Fruit fly (Drosophila melanogaster) whole organism, embryonic: Measurements from ENCODE around the gene PGRP-LF.

Experiments used
- Abd-B ChIP-seq: fragments of 200-800 bp; sonication (Bioruptor generic); optimal IDR thresholded peaks from 2 replicates; lab custom pipeline; 2018; ENCODE audit warnings: missing biosample characterization, mild to moderate bottlenecking, missing genetic modification characterization, moderate library complexity
- Atf-2 ChIP-seq: fragments of 200-800 bp; sonication (Bioruptor generic); optimal IDR thresholded peaks from 2 replicates; lab custom pipeline; 2016; ENCODE audit warnings: missing biosample characterization, missing genetic modification characterization
- CG10267 ChIP-seq: fragments of 200-800 bp; sonication (Bioruptor generic); optimal IDR thresholded peaks from 2 replicates; lab custom pipeline; 2018; ENCODE audit warnings: missing biosample characterization, mild to moderate bottlenecking, missing genetic modification characterization, moderate library complexity
- CG10431 ChIP-seq: fragments of 200-800 bp; sonication (Bioruptor generic); optimal IDR thresholded peaks from 3 replicates; lab custom pipeline; 2018; ENCODE audit warnings: missing biosample characterization, mild to moderate bottlenecking, missing genetic modification characterization
- CG11456 ChIP-seq: fragments of 200-800 bp; sonication (Bioruptor generic); IDR thresholded peaks from 3 replicates; pipeline ENCODE4 v1.3.6; 2022; ENCODE audit warnings: missing biosample characterization, missing genetic modification characterization
- CG11504 ChIP-seq: fragments of 200-800 bp; sonication (Bioruptor generic); optimal IDR thresholded peaks from 3 replicates; lab custom pipeline; 2019; ENCODE audit warnings: missing biosample characterization, mild to moderate bottlenecking, missing genetic modification characterization, moderate library complexity
- CG11695 ChIP-seq: fragments of 200-800 bp; sonication (Bioruptor generic); IDR thresholded peaks from 3 replicates; pipeline ENCODE4 v1.3.6; 2022; ENCODE audit warnings: missing biosample characterization, missing genetic modification characterization
- CG13424 ChIP-seq: fragments of 200-800 bp; sonication (Bioruptor generic); optimal IDR thresholded peaks from 2 replicates; lab custom pipeline; 2019; ENCODE audit warnings: missing biosample characterization, mild to moderate bottlenecking, missing genetic modification characterization, moderate library complexity
- CG15601 ChIP-seq: fragments of 200-800 bp; sonication (Bioruptor generic); optimal IDR thresholded peaks from 3 replicates; lab custom pipeline; 2019; ENCODE audit warnings: missing biosample characterization, mild to moderate bottlenecking, missing genetic modification characterization, moderate library complexity
- CG1602 ChIP-seq: fragments of 200-800 bp; sonication (Bioruptor generic); optimal IDR thresholded peaks from 3 replicates; lab custom pipeline; 2016; ENCODE audit warnings: missing biosample characterization, missing genetic modification characterization
- CG16815 ChIP-seq: fragments of 200-800 bp; sonication (Bioruptor generic); optimal IDR thresholded peaks from 3 replicates; lab custom pipeline; 2017; ENCODE audit warnings: missing biosample characterization, mild to moderate bottlenecking, missing genetic modification characterization
- CG30020 ChIP-seq: fragments of 200-800 bp; optimal IDR thresholded peaks from 2 replicates; lab custom pipeline; 2019; ENCODE audit warnings: missing biosample characterization, mild to moderate bottlenecking, missing genetic modification characterization, moderate library complexity
- CG30403 ChIP-seq: fragments of 200-800 bp; sonication (Bioruptor generic); optimal IDR thresholded peaks from 3 replicates; lab custom pipeline; 2016; ENCODE audit warnings: missing biosample characterization, missing genetic modification characterization
- CG3281 ChIP-seq: fragments of 200-800 bp; sonication (Bioruptor generic); optimal IDR thresholded peaks from 3 replicates; lab custom pipeline; 2017; ENCODE audit warnings: missing biosample characterization, mild to moderate bottlenecking, missing genetic modification characterization
- CG3726 ChIP-seq: fragments of 200-800 bp; sonication (Bioruptor generic); IDR thresholded peaks from 3 replicates; pipeline ENCODE4, ENCODE4 v1.3.6; 2022; ENCODE audit warnings: missing biosample characterization, missing genetic modification characterization
- CG42726 ChIP-seq: fragments of 200-800 bp; sonication (Bioruptor generic); IDR thresholded peaks from 2 replicates; pipeline ENCODE4 v1.3.6; 2022; ENCODE audit warnings: missing biosample characterization, missing genetic modification characterization; ENCODE audit not compliant: partially characterized antibody
- CG4360 ChIP-seq: fragments of 200-800 bp; sonication (Bioruptor generic); IDR thresholded peaks from 2 replicates; pipeline ENCODE4 v1.3.6; 2022; ENCODE audit warnings: missing biosample characterization, missing genetic modification characterization
- CG7271 ChIP-seq: fragments of 200-800 bp; sonication (Bioruptor generic); optimal IDR thresholded peaks from 2 replicates; lab custom pipeline; 2018; ENCODE audit warnings: missing biosample characterization, mild to moderate bottlenecking, missing genetic modification characterization, moderate library complexity
- CG7372 ChIP-seq: fragments of 200-800 bp; sonication (Bioruptor generic); IDR thresholded peaks from 2 replicates; pipeline ENCODE4 v1.3.6; 2022; ENCODE audit warnings: missing biosample characterization, missing genetic modification characterization
- CG9727 ChIP-seq: fragments of 200-800 bp; sonication (Bioruptor generic); optimal IDR thresholded peaks from 3 replicates; lab custom pipeline; 2017; ENCODE audit warnings: missing biosample characterization, mild to moderate bottlenecking, missing genetic modification characterization
- CG9817 ChIP-seq: fragments of 200-800 bp; sonication (Bioruptor generic); optimal IDR thresholded peaks from 2 replicates; lab custom pipeline; 2018; ENCODE audit warnings: missing biosample characterization, mild to moderate bottlenecking, missing genetic modification characterization, moderate library complexity
- CG9932 ChIP-seq: fragments of 200-800 bp; sonication (Bioruptor generic); IDR thresholded peaks from 2 replicates; pipeline ENCODE4 v1.3.6; 2022; ENCODE audit warnings: missing biosample characterization, missing genetic modification characterization
- CrebB ChIP-seq: fragments of 200-800 bp; sonication (Bioruptor generic); optimal IDR thresholded peaks from 3 replicates; lab custom pipeline; 2018; ENCODE audit warnings: missing biosample characterization, mild to moderate bottlenecking, missing genetic modification characterization
- Doc2 ChIP-seq: fragments of 200-800 bp; sonication (Bioruptor generic); IDR thresholded peaks from 2 replicates; pipeline ENCODE4 v1.3.6; 2022; ENCODE audit warnings: missing biosample characterization, missing genetic modification characterization
- Doc3 ChIP-seq: fragments of 200-800 bp; sonication (Bioruptor generic); IDR thresholded peaks from 3 replicates; pipeline ENCODE4 v1.3.6; 2022; ENCODE audit warnings: missing biosample characterization, missing genetic modification characterization; ENCODE audit not compliant: partially characterized antibody
- Elba2 ChIP-seq: fragments of 200-800 bp; sonication (Bioruptor generic); optimal IDR thresholded peaks from 3 replicates; lab custom pipeline; 2016; ENCODE audit warnings: missing biosample characterization, missing genetic modification characterization
- H2.0 ChIP-seq: fragments of 200-800 bp; sonication (Bioruptor generic); IDR thresholded peaks from 2 replicates; pipeline ENCODE4 v1.3.6; 2022; ENCODE audit warnings: missing biosample characterization, missing genetic modification characterization
- HmgD ChIP-seq: fragments of 200-800 bp; sonication (Bioruptor generic); optimal IDR thresholded peaks from 3 replicates; lab custom pipeline; 2016; ENCODE audit warnings: missing biosample characterization, missing genetic modification characterization
- Tbp ChIP-seq: fragments of >200 bp; optimal IDR thresholded peaks from 2 replicates; lab custom pipeline; 2018; ENCODE audit warnings: missing biosample characterization, missing genetic modification characterization
- Vsx1 ChIP-seq: fragments of 200-800 bp; sonication (Bioruptor generic); optimal IDR thresholded peaks from 2 replicates; lab custom pipeline; 2017; ENCODE audit warnings: missing biosample characterization, mild to moderate bottlenecking, missing genetic modification characterization, missing genetic modification reagents
- Xbp1 ChIP-seq: fragments of 200-800 bp; sonication (Bioruptor generic); optimal IDR thresholded peaks from 3 replicates; lab custom pipeline; 2016; ENCODE audit warnings: missing biosample characterization, mild to moderate bottlenecking, missing genetic modification characterization
- YL-1 ChIP-seq: fragments of 200-800 bp; sonication (Bioruptor generic); optimal IDR thresholded peaks from 3 replicates; lab custom pipeline; 2017; ENCODE audit warnings: missing biosample characterization, mild to moderate bottlenecking, missing genetic modification characterization
- ac ChIP-seq: fragments of 200-800 bp; sonication (Bioruptor generic); optimal IDR thresholded peaks from 3 replicates; lab custom pipeline; 2017; ENCODE audit warnings: missing biosample characterization, mild to moderate bottlenecking, missing genetic modification characterization
- al ChIP-seq: fragments of 200-800 bp; sonication (Bioruptor generic); IDR thresholded peaks from 2 replicates; pipeline ENCODE4 v1.3.6; 2022; ENCODE audit warnings: missing biosample characterization, missing genetic modification characterization
- az2 ChIP-seq: fragments of 200-800 bp; sonication (Bioruptor generic); optimal IDR thresholded peaks from 3 replicates; lab custom pipeline; 2016; ENCODE audit warnings: missing biosample characterization, missing genetic modification characterization
- da ChIP-seq: fragments of 200-800 bp; sonication (Bioruptor generic); optimal IDR thresholded peaks from 2 replicates; lab custom pipeline; 2016; ENCODE audit warnings: missing biosample characterization, missing genetic modification characterization
- dmrt99B ChIP-seq: fragments of 200-800 bp; sonication (Bioruptor generic); optimal IDR thresholded peaks from 2 replicates; lab custom pipeline; 2018; ENCODE audit warnings: missing biosample characterization, mild to moderate bottlenecking, missing genetic modification characterization, moderate library complexity
- eve ChIP-seq, 2 experiments: fragments of >200 bp; optimal IDR thresholded peaks; 2 replicates each; lab custom pipeline; 2017; ENCODE audit warnings: missing biosample characterization in 2 of 2, missing genetic modification characterization in 2 of 2
- exex ChIP-seq: fragments of 200-800 bp; sonication (Bioruptor generic); optimal IDR thresholded peaks from 4 replicates; lab custom pipeline; 2018; ENCODE audit warnings: missing biosample characterization, mild to moderate bottlenecking, missing genetic modification characterization, moderate library complexity
- eyg ChIP-seq: fragments of 200-800 bp; sonication (Bioruptor generic); optimal IDR thresholded peaks from 3 replicates; lab custom pipeline; 2016; ENCODE audit warnings: missing biosample characterization, missing genetic modification characterization
- gsb-n ChIP-seq: fragments of 200-800 bp; sonication (Bioruptor generic); optimal IDR thresholded peaks from 3 replicates; lab custom pipeline; 2018; ENCODE audit warnings: missing biosample characterization, mild to moderate bottlenecking, missing genetic modification characterization
- ham ChIP-seq: fragments of 200-800 bp; sonication (Bioruptor generic); IDR thresholded peaks from 2 replicates; pipeline ENCODE4 v1.3.6; 2022; ENCODE audit warnings: missing biosample characterization, missing genetic modification characterization
- insv ChIP-seq, 2 experiments: fragments of 200-800 bp; sonication (Bioruptor generic); optimal IDR thresholded peaks; 3 replicates each; lab custom pipeline; 2016 to 2018; ENCODE audit warnings: missing biosample characterization in 2 of 2, missing genetic modification characterization in 2 of 2
- klu ChIP-seq: fragments of 200-800 bp; sonication (Bioruptor generic); IDR thresholded peaks from 2 replicates; pipeline ENCODE4 v1.3.6; 2022; ENCODE audit warnings: missing biosample characterization, missing genetic modification characterization
- lilli ChIP-seq: fragments of 200-800 bp; sonication (Bioruptor generic); optimal IDR thresholded peaks from 3 replicates; lab custom pipeline; 2016; ENCODE audit warnings: missing biosample characterization, missing genetic modification characterization
- row ChIP-seq: fragments of 200-800 bp; sonication (Bioruptor generic); IDR thresholded peaks from 3 replicates; pipeline ENCODE4 v1.3.6; 2022; ENCODE audit warnings: missing biosample characterization, missing genetic modification characterization
- slou ChIP-seq: fragments of 200-800 bp; sonication (Bioruptor generic); optimal IDR thresholded peaks from 3 replicates; lab custom pipeline; 2016; ENCODE audit warnings: missing biosample characterization, missing genetic modification characterization
- tap ChIP-seq: fragments of 200-800 bp; optimal IDR thresholded peaks from 3 replicates; lab custom pipeline; 2019; ENCODE audit warnings: missing biosample characterization, mild to moderate bottlenecking, missing genetic modification characterization, moderate library complexity
- tup ChIP-seq: fragments of 200-800 bp; sonication (Bioruptor generic); optimal IDR thresholded peaks from 2 replicates; lab custom pipeline; 2016; ENCODE audit warnings: missing biosample characterization, mild to moderate bottlenecking, missing genetic modification characterization, moderate library complexity
- vnd ChIP-seq: fragments of 200-800 bp; sonication (Bioruptor generic); IDR thresholded peaks from 3 replicates; pipeline ENCODE4 v1.3.6; 2022; ENCODE audit warnings: missing biosample characterization, missing genetic modification characterization; ENCODE audit not compliant: partially characterized antibody
- zfh2 ChIP-seq: fragments of 200-800 bp; sonication (Bioruptor generic); optimal IDR thresholded peaks from 2 replicates; lab custom pipeline; 2016; ENCODE audit warnings: missing biosample characterization, missing genetic modification characterization

Gene PGRP-LF

DNA sequence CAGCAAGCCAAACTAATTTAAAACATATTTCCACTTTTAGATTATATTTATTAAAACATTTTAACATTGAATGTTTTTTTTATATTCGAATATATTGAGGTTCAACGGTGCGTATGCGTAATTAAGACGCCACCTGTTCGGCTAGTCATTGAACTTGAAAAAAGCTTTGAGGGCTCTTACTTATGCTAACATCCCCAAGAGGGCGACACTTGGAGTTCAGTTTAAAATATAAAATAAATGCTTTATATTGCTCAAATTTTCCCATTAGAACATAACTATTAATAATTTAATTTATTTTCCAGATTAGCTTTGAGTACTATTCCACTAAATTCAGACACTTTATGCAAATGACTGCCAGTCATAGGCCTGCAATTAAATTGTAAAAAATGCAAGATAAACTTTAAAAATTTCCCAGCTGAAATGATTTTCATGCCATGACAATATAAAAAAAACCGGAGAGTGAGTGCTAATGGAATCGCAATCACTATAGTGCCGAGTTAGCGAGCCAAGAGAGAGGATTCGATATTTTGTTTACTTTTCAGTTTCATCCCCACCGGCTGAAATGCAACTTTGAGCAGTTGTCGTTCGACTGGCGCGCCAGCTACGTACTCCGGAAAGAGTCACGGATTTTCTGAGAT is 15.5 kb upstream of the PGRP-LF start, which contains the start of gene PGRP-LA (continued):
- TF ChIP-seq eve (GFP tag; optimal IDR thresholded peaks at IDR 0.05; lab: Kevin White, UChicago) (no peak), CG15601 (tag; lab: Kevin White, UChicago) (no peak), CG11695 (no peak), da (no peak), CG1602 (GFP tag; lab: Kevin White, UChicago) (no peak), slou (GFP tag; lab: Kevin White, UChicago) (no peak), Atf-2 (GFP tag; lab: Kevin White, UChicago) (no peak), tap (tag; lab: Kevin White, UChicago) (no peak), CG10431 (GFP tag; lab: Kevin White, UChicago) (peak; percentile 19), Xbp1 (GFP tag; lab: Kevin White, UChicago) (peak; percentile 55), H2.0 (peak; percentile 29; the same call in 1 of the 2 replicates), CG11456 (peak; percentile 84), zfh2 (no peak), CG10267 (tag; lab: Kevin White, UChicago) (no peak), CG9932 (no peak; the same call in 1 of the 2 replicates), CG9817 (peak; percentile 22), CG4360 (GFP tag; lab: Robert Waterston, UW) (no peak), ham (GFP tag; lab: Robert Waterston, UW) (no peak), CG3281 (GFP tag; lab: Kevin White, UChicago) (peak; percentile 36), CG7372 (GFP tag; lab: Robert Waterston, UW) (peak; percentile 98), tup (no peak), klu (GFP tag; lab: Robert Waterston, UW) (no peak), gsb-n (tag; lab: Kevin White, UChicago) (no peak), eyg (GFP tag; lab: Kevin White, UChicago) (no peak), CG30020 (no peak), dmrt99B (tag; lab: Kevin White, UChicago) (peak; percentile 25), vnd (GFP tag; lab: Robert Waterston, UW) (no peak), Abd-B (no peak), CG11504 (tag; lab: Kevin White, UChicago) (peak; percentile 45), row (GFP tag; lab: Robert Waterston, UW) (0 out of 3 replicates have a peak, but pooled peaks have one; percentile 9), Elba2 (GFP tag; lab: Kevin White, UChicago) (no peak), CG30403 (GFP tag; lab: Kevin White, UChicago) (peak; percentile 12), CrebB (tag; lab: Kevin White, UChicago) (no peak), Doc2 (GFP tag; lab: Robert Waterston, UW) (no peak), YL-1 (GFP tag; lab: Kevin White, UChicago) (no peak), CG42726 (GFP tag; lab: Robert Waterston, UW) (no peak), HmgD (GFP tag; lab: Kevin White, UChicago) (no peak), exex (tag; lab: Kevin White, UChicago) (no peak), CG3726 (GFP tag; lab: Robert Waterston, UW) (no peak), al (GFP tag; lab: Robert Waterston, UW) (no peak), lilli (GFP tag; lab: Kevin White, UChicago) (peak; percentile 29), az2 (peak; percentile 1), insv (GFP tag; optimal IDR thresholded peaks at IDR 0.05; lab: Kevin White, UChicago) (no peak), Vsx1 (GFP tag; lab: Kevin White, UChicago) (no peak), CG7271 (tag; lab: Kevin White, UChicago) (no peak), Doc3 (no peak), Tbp (no peak), CG16815 (GFP tag; lab: Kevin White, UChicago) (no peak), CG9727 (GFP tag; lab: Kevin White, UChicago) (no peak), ac (no peak), CG13424 (tag; lab: Kevin White, UChicago) (peak; percentile 30)
